Worm (Caenorhabditis elegans): ENCODE measurements around the gene anmt-1.

DNA sequence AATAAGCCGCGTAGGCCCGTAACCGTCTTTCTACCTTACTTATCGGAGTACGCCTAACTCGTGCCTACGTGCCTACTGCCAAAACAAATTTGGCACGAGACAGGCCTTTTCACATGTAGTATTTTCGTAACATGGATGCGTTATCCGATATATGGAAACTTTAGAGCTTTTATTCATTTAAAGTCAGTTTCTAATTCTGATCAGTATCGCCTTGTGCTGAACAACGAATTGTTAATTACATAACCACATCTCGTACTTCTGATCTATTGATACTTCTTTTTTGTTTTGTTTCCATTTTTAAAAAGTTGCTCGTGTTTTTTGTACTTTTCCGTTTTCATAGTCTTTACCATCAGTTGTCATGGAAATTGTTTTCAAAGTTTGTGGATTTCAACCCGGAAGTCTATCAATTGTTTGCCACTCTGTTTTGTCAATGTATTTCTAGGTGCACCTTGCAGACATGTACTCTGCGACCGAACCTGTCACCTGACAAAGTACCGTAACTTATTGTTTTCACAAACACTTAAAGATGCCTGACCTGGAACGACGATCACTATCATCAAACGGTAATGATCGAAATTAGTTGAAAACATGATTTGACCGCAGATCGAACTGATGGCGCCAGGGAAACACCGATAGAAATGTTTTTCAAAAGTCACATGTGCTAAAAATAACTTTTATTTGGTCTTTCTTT, 26.8 kb upstream of the anmt-1 start:
- TF ChIP-seq ets-7 (tag; optimal IDR thresholded peaks at IDR 0.05) = no peak
- TF ChIP-seq ama-1 (optimal IDR thresholded peaks at IDR 0.05) = no peak
- no peak for TF ChIP-seq ceh-13 (GFP tag; optimal IDR thresholded peaks at IDR 0.05)
- no peak for TF ChIP-seq sea-1 (GFP tag; conservative IDR thresholded peaks at IDR 0.05)
- TF ChIP-seq tbx-11 (GFP tag; IDR thresholded peaks at IDR 0.05) = no peak
